Fruit fly (Drosophila melanogaster): ENCODE results near the gene Top2.

dm6 chr2L:19415133-19415532, 38.2 kb downstream of the Top2 start:
- TF ChIP-seq Hr39 (GFP tag; optimal IDR thresholded peaks at IDR 0.05) (no peak), Sox15 (GFP tag; optimal IDR thresholded peaks at IDR 0.05) (no peak), dsx (GFP tag; optimal IDR thresholded peaks at IDR 0.05; ENCODE audit: poor library complexity, severe bottlenecking) (no peak), OdsH (GFP tag; optimal IDR thresholded peaks at IDR 0.05) (no peak), CG1621 (tag; optimal IDR thresholded peaks at IDR 0.05) (no peak), fd85E (GFP tag; optimal IDR thresholded peaks at IDR 0.05) (no peak)

Measured in whole organism, prepupa.